Worm (Caenorhabditis elegans) whole organism, mixed stage, embryonic: Measurements from ENCODE around the gene F42D1.4.

Experiments used
- M03D4.4 ChIP-seq: sonication (generic microtip); optimal IDR thresholded peaks from 2 replicates; lab custom pipeline; 2017; ENCODE audit warnings: mild to moderate bottlenecking, missing genetic modification characterization, missing compliant biosample characterization
- blmp-1 ChIP-seq: fragments of 150-350 bp; optimal IDR thresholded peaks from 2 replicates; lab custom pipeline; 2014; ENCODE audit warnings: missing biosample characterization, missing genetic modification characterization
- ceh-39 ChIP-seq: fragments of 150-350 bp; optimal IDR thresholded peaks from 2 replicates; lab custom pipeline; 2014; ENCODE audit warnings: missing biosample characterization, missing genetic modification characterization
- ceh-83 ChIP-seq: fragments of 200-800 bp; sonication (Bioruptor generic); optimal IDR thresholded peaks from 2 replicates; lab custom pipeline; 2018; ENCODE audit warnings: mild to moderate bottlenecking, missing genetic modification characterization, missing compliant biosample characterization
- ces-1 ChIP-seq: fragments of 150-350 bp; optimal IDR thresholded peaks from 2 replicates; lab custom pipeline; 2014; ENCODE audit warnings: missing biosample characterization, missing genetic modification reagents, missing genetic modification characterization
- cnd-1 ChIP-seq: fragments of 200-800 bp; sonication (Bioruptor generic); optimal IDR thresholded peaks from 2 replicates; lab custom pipeline; 2018; ENCODE audit warnings: mild to moderate bottlenecking, missing genetic modification characterization, missing compliant biosample characterization
- drap-1 ChIP-seq: fragments of 200-800 bp; sonication (Bioruptor generic); optimal IDR thresholded peaks from 3 replicates; lab custom pipeline; 2018; ENCODE audit warnings: mild to moderate bottlenecking, missing genetic modification characterization, missing compliant biosample characterization
- elt-1 ChIP-seq: sonication (generic microtip); optimal IDR thresholded peaks from 2 replicates; lab custom pipeline; 2017; ENCODE audit warnings: missing genetic modification characterization, mild to moderate bottlenecking, missing compliant biosample characterization, antibody characterized with exemption, moderate library complexity, borderline replicate concordance; ENCODE audit not compliant: insufficient read depth
- elt-3 ChIP-seq: fragments of 150-350 bp; optimal IDR thresholded peaks from 2 replicates; lab custom pipeline; 2014; ENCODE audit warnings: missing biosample characterization, missing genetic modification characterization
- flh-1 ChIP-seq: fragments of 200-800 bp; sonication (Bioruptor generic); optimal IDR thresholded peaks from 2 replicates; lab custom pipeline; 2018; ENCODE audit warnings: mild to moderate bottlenecking, missing genetic modification characterization, moderate library complexity, missing compliant biosample characterization
- ham-2 ChIP-seq: fragments of 200-800 bp; sonication (Bioruptor generic); optimal IDR thresholded peaks from 2 replicates; lab custom pipeline; 2018; ENCODE audit warnings: mild to moderate bottlenecking, missing genetic modification characterization, missing compliant biosample characterization
- hlh-1 ChIP-seq: fragments of 150-350 bp; optimal IDR thresholded peaks from 2 replicates; lab custom pipeline; 2014; ENCODE audit warnings: missing biosample characterization, missing genetic modification reagents, missing genetic modification characterization
- lin-32 ChIP-seq: fragments of 200-800 bp; sonication (Bioruptor generic); optimal IDR thresholded peaks from 2 replicates; lab custom pipeline; 2018; ENCODE audit warnings: mild to moderate bottlenecking, missing genetic modification characterization, missing compliant biosample characterization
- lsy-2 ChIP-seq: fragments of 150-350 bp; optimal IDR thresholded peaks from 2 replicates; lab custom pipeline; 2014; ENCODE audit warnings: missing biosample characterization, missing genetic modification characterization
- mab-5 ChIP-seq: fragments of 150-350 bp; optimal IDR thresholded peaks from 2 replicates; lab custom pipeline; 2014; ENCODE audit warnings: missing biosample characterization, missing genetic modification characterization
- mep-1 ChIP-seq: fragments of 150-350 bp; optimal IDR thresholded peaks from 2 replicates; lab custom pipeline; 2017; ENCODE audit warnings: missing biosample characterization, missing genetic modification reagents, missing genetic modification characterization, inconsistent platforms
- mls-2 ChIP-seq: sonication (generic microtip); optimal IDR thresholded peaks from 2 replicates; lab custom pipeline; 2016; ENCODE audit warnings: mild to moderate bottlenecking, missing genetic modification characterization, moderate library complexity, missing compliant biosample characterization
- nhr-12 ChIP-seq: fragments of 150-350 bp; optimal IDR thresholded peaks from 2 replicates; lab custom pipeline; 2014; ENCODE audit warnings: missing biosample characterization, missing genetic modification characterization
- nhr-2 ChIP-seq: fragments of 150-350 bp; optimal IDR thresholded peaks from 2 replicates; lab custom pipeline; 2014; ENCODE audit warnings: missing biosample characterization, missing genetic modification characterization
- nhr-237 ChIP-seq: fragments of 150-350 bp; optimal IDR thresholded peaks from 2 replicates; lab custom pipeline; 2014; ENCODE audit warnings: missing biosample characterization, missing genetic modification characterization
- nhr-28 ChIP-seq: fragments of 150-350 bp; optimal IDR thresholded peaks from 2 replicates; lab custom pipeline; 2014; ENCODE audit warnings: missing biosample characterization, missing genetic modification characterization
- nhr-76 ChIP-seq: sonication (generic microtip); optimal IDR thresholded peaks from 2 replicates; lab custom pipeline; 2017; ENCODE audit warnings: missing biosample characterization, missing genetic modification characterization
- pha-4 ChIP-seq: fragments of 150-350 bp; optimal IDR thresholded peaks from 2 replicates; lab custom pipeline; 2018; ENCODE audit warnings: missing biosample characterization, missing genetic modification reagents, missing genetic modification characterization
- sem-2 ChIP-seq: fragments of 200-800 bp; sonication (Bioruptor generic); optimal IDR thresholded peaks from 2 replicates; lab custom pipeline; 2018; ENCODE audit warnings: mild to moderate bottlenecking, missing genetic modification characterization, missing compliant biosample characterization
- snpc-4 ChIP-seq: fragments of 150-350 bp; optimal IDR thresholded peaks from 2 replicates; lab custom pipeline; 2014; ENCODE audit warnings: missing biosample characterization, missing genetic modification characterization
- sptf-1 ChIP-seq: sonication (generic microtip); optimal IDR thresholded peaks from 2 replicates; lab custom pipeline; 2017; ENCODE audit warnings: mild to moderate bottlenecking, missing genetic modification characterization, moderate library complexity, missing compliant biosample characterization
- tbx-8 ChIP-seq: fragments of 200-800 bp; sonication (Bioruptor generic); optimal IDR thresholded peaks from 2 replicates; lab custom pipeline; 2018; ENCODE audit warnings: mild to moderate bottlenecking, missing genetic modification characterization, moderate library complexity, missing compliant biosample characterization
- unc-120 ChIP-seq: sonication (generic microtip); optimal IDR thresholded peaks from 2 replicates; lab custom pipeline; 2017; ENCODE audit warnings: missing genetic modification characterization, missing compliant biosample characterization; ENCODE audit not compliant: poor library complexity, severe bottlenecking
- unc-39 ChIP-seq: fragments of 150-350 bp; optimal IDR thresholded peaks from 2 replicates; lab custom pipeline; 2014; ENCODE audit warnings: missing biosample characterization, missing genetic modification characterization
- unc-62 ChIP-seq: fragments of 150-350 bp; optimal IDR thresholded peaks from 2 replicates; lab custom pipeline; 2014; ENCODE audit warnings: missing biosample characterization, missing genetic modification reagents, missing genetic modification characterization
- zip-8 ChIP-seq: fragments of 150-350 bp; optimal IDR thresholded peaks from 2 replicates; lab custom pipeline; 2014; ENCODE audit warnings: missing biosample characterization, missing genetic modification characterization
- ztf-11 ChIP-seq: fragments of 150-350 bp; optimal IDR thresholded peaks from 2 replicates; lab custom pipeline; 2014; ENCODE audit warnings: missing biosample characterization, missing genetic modification characterization

F42D1.4 gene

DNA sequence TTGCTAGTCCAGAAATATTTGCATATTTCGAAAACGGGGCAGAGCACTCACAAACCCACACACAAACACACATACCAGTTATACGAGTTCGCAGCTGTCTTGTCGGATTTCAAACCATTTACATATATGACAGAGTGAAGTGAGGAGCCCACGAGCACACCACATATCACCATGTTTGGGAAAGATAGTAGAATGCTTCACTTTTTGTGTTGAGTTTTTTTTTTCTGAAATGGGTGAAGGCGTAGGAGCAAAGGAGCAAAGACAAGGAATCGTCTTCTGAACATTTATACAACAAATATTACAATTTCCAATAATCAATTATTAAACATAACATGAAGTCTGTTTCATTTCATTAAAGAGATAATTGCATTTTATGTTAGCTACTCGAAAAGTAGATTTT, 31.8 kb upstream of the F42D1.4 start:
- TF ChIP-seq elt-1 (tag; lab: Kevin White, UChicago) (no peak), snpc-4 (tag; lab: Kevin White, UChicago) (no peak), ztf-11 (tag; lab: Kevin White, UChicago) (no peak), M03D4.4 (tag; lab: Kevin White, UChicago) (no peak), sem-2 (GFP tag; lab: Kevin White, UChicago) (no peak), zip-8 (tag; lab: Kevin White, UChicago) (no peak), ham-2 (no peak), blmp-1 (no peak), hlh-1 (tag; lab: Kevin White, UChicago) (no peak), mep-1 (tag; lab: Kevin White, UChicago) (no peak), cnd-1 (tag; lab: Kevin White, UChicago) (no peak), nhr-28 (tag; lab: Kevin White, UChicago) (no peak), unc-39 (tag; lab: Kevin White, UChicago) (no peak), drap-1 (GFP tag; lab: Kevin White, UChicago) (no peak), tbx-8 (GFP tag; lab: Kevin White, UChicago) (no peak)

DNA sequence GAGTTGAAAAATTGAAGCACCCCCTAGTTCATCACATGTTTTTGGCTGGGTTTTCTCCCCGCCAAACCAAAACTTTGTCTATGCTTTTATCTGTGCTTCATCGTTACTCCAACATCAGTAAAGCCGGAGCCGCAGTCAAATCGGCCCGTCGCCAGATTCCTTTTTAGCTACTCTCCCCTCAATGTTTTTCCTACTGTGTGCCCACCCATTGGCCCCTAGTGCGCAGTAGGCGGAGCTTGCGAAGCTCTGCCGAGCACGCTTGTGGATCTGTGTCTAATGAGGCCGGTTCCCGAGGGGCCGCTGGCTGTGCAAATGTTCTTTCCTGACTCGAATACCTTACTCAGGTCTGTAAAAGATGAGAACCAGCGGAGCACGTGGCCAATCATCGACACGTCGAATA, 30.7 kb upstream of the F42D1.4 start:
- TF ChIP-seq lsy-2 (tag; lab: Kevin White, UChicago) (peak; percentile 34), lin-32 (no peak), ces-1 (no peak), ceh-39 (tag; lab: Kevin White, UChicago) (no peak), flh-1 (GFP tag; lab: Kevin White, UChicago) (no peak), elt-1 (tag; lab: Kevin White, UChicago) (no peak)

DNA sequence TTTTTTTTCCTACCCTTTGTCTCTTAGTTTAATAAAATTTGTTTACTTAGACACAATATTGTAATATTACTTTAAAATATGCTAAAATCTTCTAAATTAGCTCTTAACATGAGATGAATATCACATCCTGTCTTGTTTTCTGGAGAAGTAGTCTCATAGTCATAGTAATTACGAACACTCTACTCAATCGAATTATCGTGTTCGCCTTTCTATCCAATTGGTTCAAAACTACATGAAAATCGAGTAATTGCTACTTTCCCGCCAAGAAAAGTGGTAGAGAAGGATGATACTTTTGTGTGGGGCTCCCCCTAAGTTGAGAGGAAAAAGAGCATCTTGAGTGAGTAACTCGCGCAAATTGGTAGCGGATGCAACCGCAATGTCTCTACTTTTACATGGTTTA, 28.9 kb upstream of the F42D1.4 start:
- TF ChIP-seq ces-1 = peak; percentile 89
- TF ChIP-seq cnd-1 (tag; lab: Kevin White, UChicago) = no peak

DNA sequence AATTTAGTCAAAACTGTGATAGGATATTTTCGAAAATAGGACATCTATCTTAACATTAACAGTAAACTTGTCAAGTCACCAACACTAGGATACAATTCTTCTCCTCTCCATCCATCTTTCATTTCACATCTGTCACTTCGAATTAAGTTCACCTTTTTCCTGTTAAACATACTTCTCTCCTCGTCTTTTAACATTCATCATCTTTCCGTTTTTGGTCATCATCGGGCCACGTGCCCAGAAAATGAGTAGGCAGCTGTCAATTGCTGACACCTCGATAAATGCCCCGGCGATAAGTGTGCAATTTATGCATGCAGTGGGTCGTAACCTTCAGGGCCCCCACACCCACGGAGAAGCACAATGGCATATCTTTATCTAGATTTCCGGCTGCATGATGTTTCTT, 26.9 kb upstream of the F42D1.4 start:
- TF ChIP-seq nhr-237 (tag; lab: Kevin White, UChicago) = no peak
- TF ChIP-seq snpc-4 (tag; lab: Kevin White, UChicago) = no peak
- peak; percentile 12 for TF ChIP-seq nhr-2 (tag; lab: Kevin White, UChicago)
- TF ChIP-seq unc-62 = peak; percentile 68
- no peak for TF ChIP-seq unc-120 (tag; lab: Kevin White, UChicago)
- no peak for TF ChIP-seq tbx-8 (GFP tag; lab: Kevin White, UChicago)
- no peak for TF ChIP-seq unc-39 (tag; lab: Kevin White, UChicago)
- TF ChIP-seq flh-1 (GFP tag; lab: Kevin White, UChicago) = no peak
- TF ChIP-seq nhr-12 (tag; lab: Kevin White, UChicago) = no peak
- TF ChIP-seq ceh-39 (tag; lab: Kevin White, UChicago) = no peak
- no peak for TF ChIP-seq ceh-83
- no peak for TF ChIP-seq mls-2 (tag; lab: Kevin White, UChicago)
- no peak for TF ChIP-seq elt-3 (tag; lab: Kevin White, UChicago)
- no peak for TF ChIP-seq nhr-28 (tag; lab: Kevin White, UChicago)

DNA sequence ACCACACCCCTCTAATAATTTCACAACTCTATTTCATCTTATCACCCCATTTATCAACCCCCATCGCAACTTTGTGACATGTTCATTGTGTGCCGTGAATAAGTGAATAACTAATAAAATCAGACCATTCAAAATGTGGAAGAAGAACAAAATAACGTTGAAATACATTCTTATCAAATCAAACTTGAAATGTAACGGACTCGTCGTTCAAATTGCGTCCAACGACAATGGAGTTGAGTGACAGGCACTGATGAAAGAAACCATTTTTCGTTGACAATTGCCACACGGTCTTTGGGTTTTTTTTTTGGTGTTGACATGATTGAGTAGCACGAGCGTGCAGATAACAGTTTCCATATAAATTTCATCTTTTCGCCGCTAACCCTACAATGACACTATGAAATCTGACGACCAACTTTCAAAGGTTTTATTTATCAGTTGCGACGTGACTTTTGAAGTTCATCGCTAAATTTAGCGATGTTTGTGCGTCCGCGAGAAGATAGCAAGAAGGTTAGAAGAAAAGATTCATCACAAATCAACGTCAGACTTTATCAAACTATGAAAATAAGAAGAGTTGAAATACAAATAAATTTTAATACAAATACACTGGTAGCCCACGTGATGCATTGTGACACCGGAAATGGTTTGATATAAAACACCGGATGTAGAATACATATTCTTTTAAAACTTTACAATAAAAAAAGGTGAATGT, 23.4 kb upstream of the F42D1.4 start:
- TF ChIP-seq nhr-12 (tag; lab: Kevin White, UChicago) (no peak), nhr-237 (tag; lab: Kevin White, UChicago) (no peak), pha-4 (tag; lab: Kevin White, UChicago) (no peak), ceh-83 (no peak), lin-32 (no peak), sptf-1 (tag; lab: Kevin White, UChicago) (no peak), elt-1 (tag; lab: Kevin White, UChicago) (no peak), hlh-1 (tag; lab: Kevin White, UChicago) (no peak), nhr-76 (tag; lab: Kevin White, UChicago) (no peak), drap-1 (GFP tag; lab: Kevin White, UChicago) (no peak), M03D4.4 (tag; lab: Kevin White, UChicago) (no peak), unc-39 (tag; lab: Kevin White, UChicago) (no peak), ham-2 (no peak), elt-3 (tag; lab: Kevin White, UChicago) (no peak), flh-1 (GFP tag; lab: Kevin White, UChicago) (no peak), mab-5 (tag; lab: Kevin White, UChicago) (no peak)
